Fruit fly (Drosophila melanogaster) whole organism, embryonic: Measurements from ENCODE around the gene CG9691.

ENCODE experiments used
- Adf1 ChIP-seq: fragments of 200-800 bp; sonication (Bioruptor generic); IDR thresholded peaks from 2 replicates; pipeline ENCODE4 v1.3.6; 2022; ENCODE audit warnings: missing biosample characterization, missing genetic modification characterization
- Atf3 ChIP-seq: fragments of 200-800 bp; sonication (Bioruptor generic); optimal IDR thresholded peaks from 3 replicates; lab custom pipeline; 2016; ENCODE audit warnings: missing biosample characterization, missing genetic modification characterization
- Bdp1 ChIP-seq: fragments of 200-800 bp; sonication (Bioruptor generic); optimal IDR thresholded peaks from 3 replicates; lab custom pipeline; 2016; ENCODE audit warnings: missing biosample characterization, missing genetic modification characterization
- C15 ChIP-seq: fragments of 200-800 bp; sonication (Bioruptor generic); IDR thresholded peaks from 3 replicates; pipeline ENCODE4 v1.3.6; 2022; ENCODE audit warnings: missing biosample characterization, missing genetic modification characterization
- CG15269 ChIP-seq: fragments of 200-800 bp; sonication (Bioruptor generic); optimal IDR thresholded peaks from 2 replicates; lab custom pipeline; 2018; ENCODE audit warnings: missing biosample characterization, mild to moderate bottlenecking, missing genetic modification characterization, moderate library complexity
- CG2116 ChIP-seq: fragments of 200-800 bp; sonication (Bioruptor generic); optimal IDR thresholded peaks from 3 replicates; lab custom pipeline; 2018; ENCODE audit warnings: missing biosample characterization, mild to moderate bottlenecking, missing genetic modification characterization
- CG2202 ChIP-seq: fragments of 200-800 bp; sonication (Bioruptor generic); optimal IDR thresholded peaks from 2 replicates; lab custom pipeline; 2018; ENCODE audit warnings: missing biosample characterization, mild to moderate bottlenecking, missing genetic modification characterization
- CG42726 ChIP-seq: fragments of 200-800 bp; sonication (Bioruptor generic); IDR thresholded peaks from 2 replicates; pipeline ENCODE4 v1.3.6; 2022; ENCODE audit warnings: missing biosample characterization, missing genetic modification characterization; ENCODE audit not compliant: partially characterized antibody
- CG4282 ChIP-seq: fragments of 200-800 bp; sonication (Bioruptor generic); optimal IDR thresholded peaks from 2 replicates; lab custom pipeline; 2016; ENCODE audit warnings: missing biosample characterization, missing genetic modification characterization
- CG4328 ChIP-seq: fragments of 200-800 bp; sonication (Bioruptor generic); optimal IDR thresholded peaks from 3 replicates; lab custom pipeline; 2017; ENCODE audit warnings: missing biosample characterization, missing genetic modification reagents, missing genetic modification characterization
- CG4707 ChIP-seq: fragments of 200-800 bp; sonication (Bioruptor generic); optimal IDR thresholded peaks from 2 replicates; lab custom pipeline; 2018; ENCODE audit warnings: missing biosample characterization, mild to moderate bottlenecking, missing genetic modification characterization, moderate library complexity
- CG4730 ChIP-seq: fragments of 200-800 bp; sonication (Bioruptor generic); IDR thresholded peaks from 2 replicates; pipeline ENCODE4 v1.3.6; 2022; ENCODE audit warnings: missing biosample characterization, missing genetic modification characterization
- CG6654 ChIP-seq: fragments of 200-800 bp; sonication (Bioruptor generic); optimal IDR thresholded peaks from 2 replicates; lab custom pipeline; 2017; ENCODE audit warnings: missing biosample characterization, mild to moderate bottlenecking, missing genetic modification characterization
- CG6683 ChIP-seq: fragments of 200-800 bp; sonication (Bioruptor generic); optimal IDR thresholded peaks from 2 replicates; lab custom pipeline; 2017; ENCODE audit warnings: missing biosample characterization, mild to moderate bottlenecking, missing genetic modification characterization, missing genetic modification reagents
- Camta ChIP-seq: fragments of 200-800 bp; sonication (Bioruptor generic); optimal IDR thresholded peaks from 2 replicates; lab custom pipeline; 2016; ENCODE audit warnings: missing biosample characterization, missing genetic modification characterization
- Dad ChIP-seq: fragments of 200-800 bp; sonication (Bioruptor generic); optimal IDR thresholded peaks from 3 replicates; lab custom pipeline; 2016; ENCODE audit warnings: missing biosample characterization, missing genetic modification characterization
- E2f1 ChIP-seq: fragments of 200-800 bp; sonication (Bioruptor generic); IDR thresholded peaks from 2 replicates; pipeline ENCODE4 v1.3.6; 2022; ENCODE audit warnings: missing biosample characterization, missing genetic modification characterization
- Ets97D ChIP-seq: fragments of 200-800 bp; sonication (Bioruptor generic); optimal IDR thresholded peaks from 3 replicates; lab custom pipeline; 2016; ENCODE audit warnings: missing biosample characterization, missing genetic modification characterization
- Fer2 ChIP-seq: fragments of 200-800 bp; sonication (Bioruptor generic); optimal IDR thresholded peaks from 2 replicates; lab custom pipeline; 2018; ENCODE audit warnings: missing biosample characterization, mild to moderate bottlenecking, missing genetic modification characterization, moderate library complexity
- Hmr ChIP-seq: fragments of 200-800 bp; sonication (Bioruptor generic); optimal IDR thresholded peaks from 3 replicates; lab custom pipeline; 2017; ENCODE audit warnings: mild to moderate bottlenecking, missing biosample characterization, missing genetic modification reagents, missing genetic modification characterization
- Hr3 ChIP-seq: fragments of 200-800 bp; sonication (Bioruptor generic); optimal IDR thresholded peaks from 3 replicates; lab custom pipeline; 2016; ENCODE audit warnings: missing biosample characterization, missing genetic modification characterization
- Hr39 ChIP-seq: fragments of >200 bp; optimal IDR thresholded peaks from 2 replicates; lab custom pipeline; 2017
- MBD-R2 ChIP-seq: fragments of 200-800 bp; sonication (Bioruptor generic); IDR thresholded peaks from 2 replicates; pipeline ENCODE4 v1.3.6; 2022; ENCODE audit warnings: missing biosample characterization, missing genetic modification characterization
- Mrtf ChIP-seq: fragments of 200-800 bp; sonication (Bioruptor generic); IDR thresholded peaks from 3 replicates; pipeline ENCODE4 v1.3.6; 2022; ENCODE audit warnings: missing biosample characterization, missing genetic modification characterization
- Opbp ChIP-seq: fragments of 200-800 bp; sonication (Bioruptor generic); IDR thresholded peaks from 3 replicates; pipeline ENCODE4 v1.3.6; 2022; ENCODE audit warnings: missing biosample characterization, missing genetic modification characterization; ENCODE audit not compliant: partially characterized antibody
- Poxn ChIP-seq: fragments of 200-800 bp; sonication (Bioruptor generic); IDR thresholded peaks from 2 replicates; pipeline ENCODE4 v1.3.6; 2022; ENCODE audit warnings: missing biosample characterization, missing genetic modification characterization
- Ravus ChIP-seq: fragments of 200-800 bp; sonication (Bioruptor generic); IDR thresholded peaks from 2 replicates; pipeline ENCODE4 v1.3.6; 2022; ENCODE audit warnings: missing biosample characterization, missing genetic modification characterization
- Stat92E ChIP-seq, 3 experiments: fragments of >200 bp in 2 of 3; fragments of 200-800 bp in 1 of 3; sonication (Bioruptor generic) in 1 of 3; optimal IDR thresholded peaks; 2 replicates each; lab custom pipeline; 2017 to 2019; ENCODE audit warnings: missing biosample characterization in 3 of 3, missing genetic modification characterization in 3 of 3, mild to moderate bottlenecking in 1 of 3, moderate library complexity in 1 of 3
- Xbp1 ChIP-seq: fragments of 200-800 bp; sonication (Bioruptor generic); optimal IDR thresholded peaks from 3 replicates; lab custom pipeline; 2016; ENCODE audit warnings: missing biosample characterization, mild to moderate bottlenecking, missing genetic modification characterization
- abd-A ChIP-seq: fragments of 200-800 bp; sonication (Bioruptor generic); optimal IDR thresholded peaks from 3 replicates; lab custom pipeline; 2019; ENCODE audit warnings: missing biosample characterization, mild to moderate bottlenecking, missing genetic modification characterization, moderate library complexity
- al ChIP-seq: fragments of 200-800 bp; sonication (Bioruptor generic); IDR thresholded peaks from 2 replicates; pipeline ENCODE4 v1.3.6; 2022; ENCODE audit warnings: missing biosample characterization, missing genetic modification characterization
- bab2 ChIP-seq: fragments of 200-800 bp; sonication (Bioruptor generic); optimal IDR thresholded peaks from 2 replicates; lab custom pipeline; 2016; ENCODE audit warnings: missing biosample characterization, missing genetic modification characterization
- dimm ChIP-seq: fragments of 200-800 bp; sonication (Bioruptor generic); IDR thresholded peaks from 2 replicates; pipeline ENCODE4 v1.3.6; 2022; ENCODE audit warnings: missing biosample characterization, missing genetic modification characterization
- h ChIP-seq: fragments of >200 bp; optimal IDR thresholded peaks from 2 replicates; lab custom pipeline; 2017
- maf-S ChIP-seq: fragments of 200-800 bp; sonication (Bioruptor generic); optimal IDR thresholded peaks from 2 replicates; lab custom pipeline; 2016; ENCODE audit warnings: missing biosample characterization, missing genetic modification characterization
- mld ChIP-seq: fragments of 200-800 bp; sonication (Bioruptor generic); IDR thresholded peaks from 3 replicates; pipeline ENCODE4 v1.3.6; 2022; ENCODE audit warnings: missing biosample characterization, missing genetic modification characterization; ENCODE audit not compliant: partially characterized antibody
- nerfin-2 ChIP-seq: fragments of 200-800 bp; sonication (Bioruptor generic); IDR thresholded peaks from 2 replicates; pipeline ENCODE4 v1.3.6; 2022; ENCODE audit warnings: missing biosample characterization, missing genetic modification characterization; ENCODE audit not compliant: partially characterized antibody
- nom ChIP-seq: fragments of 200-800 bp; sonication (Bioruptor generic); optimal IDR thresholded peaks from 2 replicates; lab custom pipeline; 2017; ENCODE audit warnings: missing biosample characterization, missing genetic modification characterization, mild to moderate bottlenecking, moderate library complexity, missing genetic modification reagents
- repo ChIP-seq: fragments of 200-800 bp; sonication (Bioruptor generic); optimal IDR thresholded peaks from 2 replicates; lab custom pipeline; 2016; ENCODE audit warnings: missing biosample characterization, missing genetic modification characterization
- slp2 ChIP-seq: fragments of 200-800 bp; sonication (Bioruptor generic); optimal IDR thresholded peaks from 2 replicates; lab custom pipeline; 2016; ENCODE audit warnings: missing biosample characterization, missing genetic modification characterization
- sna ChIP-seq: fragments of 200-800 bp; sonication (Bioruptor generic); IDR thresholded peaks from 2 replicates; pipeline ENCODE4 v1.3.6; 2022; ENCODE audit warnings: missing biosample characterization, missing genetic modification characterization; ENCODE audit not compliant: partially characterized antibody
- sr ChIP-seq: fragments of 200-800 bp; sonication (Bioruptor generic); IDR thresholded peaks from 3 replicates; pipeline ENCODE4 v1.3.6; 2022; ENCODE audit warnings: missing biosample characterization, missing genetic modification characterization
- sug ChIP-seq: fragments of 200-800 bp; optimal IDR thresholded peaks from 2 replicates; lab custom pipeline; 2019; ENCODE audit warnings: missing biosample characterization, mild to moderate bottlenecking, missing genetic modification characterization, moderate library complexity
- tio ChIP-seq: fragments of 200-800 bp; sonication (Bioruptor generic); optimal IDR thresholded peaks from 2 replicates; lab custom pipeline; 2017; ENCODE audit warnings: missing biosample characterization, missing genetic modification characterization, inconsistent platforms
- toy ChIP-seq: fragments of 200-800 bp; sonication (Bioruptor generic); IDR thresholded peaks from 2 replicates; pipeline ENCODE4 v1.3.6; 2022; ENCODE audit warnings: missing biosample characterization, missing genetic modification characterization
- trh ChIP-seq: fragments of 200-800 bp; sonication (Bioruptor generic); optimal IDR thresholded peaks from 2 replicates; lab custom pipeline; 2016; ENCODE audit warnings: missing biosample characterization, missing genetic modification characterization
- twi ChIP-seq: fragments of 200-800 bp; optimal IDR thresholded peaks from 2 replicates; lab custom pipeline; 2019; ENCODE audit warnings: missing biosample characterization, mild to moderate bottlenecking, missing genetic modification characterization, moderate library complexity
- wek ChIP-seq: fragments of 200-800 bp; sonication (Bioruptor generic); optimal IDR thresholded peaks from 3 replicates; lab custom pipeline; 2018; ENCODE audit warnings: missing biosample characterization, mild to moderate bottlenecking, missing genetic modification characterization, moderate library complexity
- zf30C ChIP-seq: fragments of 200-800 bp; sonication (Bioruptor generic); optimal IDR thresholded peaks from 3 replicates; lab custom pipeline; 2018; ENCODE audit warnings: missing biosample characterization, mild to moderate bottlenecking, missing genetic modification characterization

CG9691 gene

DNA sequence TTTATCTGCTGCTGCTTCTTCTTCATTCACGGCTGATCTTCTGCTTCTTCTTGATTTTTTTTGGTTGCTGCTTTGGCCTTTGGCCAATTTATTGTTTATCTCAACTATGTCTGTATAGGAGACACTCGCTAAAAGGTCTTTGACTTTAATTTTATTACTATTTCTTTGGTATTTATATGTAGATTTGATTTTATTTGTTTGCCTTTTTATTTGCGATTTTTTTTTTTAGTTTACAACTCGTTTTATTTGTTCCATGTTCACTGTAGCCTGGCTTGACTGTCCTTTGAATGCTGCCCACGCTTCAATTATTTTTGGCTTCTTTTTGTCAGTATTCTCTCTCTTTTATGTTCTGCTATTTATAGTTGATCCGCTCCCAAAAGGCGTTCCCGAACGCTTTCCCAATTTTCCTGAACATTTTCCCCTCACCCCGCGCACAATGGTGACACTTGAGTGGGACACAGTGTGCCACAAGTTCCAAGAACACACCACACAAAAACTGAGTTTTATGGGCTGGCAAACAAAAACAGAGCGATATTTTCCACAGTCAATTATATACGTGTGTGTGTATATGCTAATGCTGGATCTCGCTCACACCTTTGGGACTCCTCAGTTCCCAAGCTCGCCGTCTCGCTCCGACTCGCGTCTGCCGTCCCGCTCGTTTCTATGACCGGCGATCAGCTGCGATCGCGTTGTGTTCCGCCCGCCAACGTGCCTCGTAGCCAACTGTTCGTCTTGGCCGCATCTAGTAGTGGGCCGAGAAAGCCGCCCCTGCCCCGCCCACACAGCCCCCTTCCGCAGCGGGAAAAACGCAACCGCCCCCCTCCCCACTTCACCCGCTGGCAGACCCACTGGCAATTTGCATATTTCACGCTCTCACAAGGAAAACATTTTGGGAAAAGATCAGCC, 8.0 kb upstream of the CG9691 start, which contains the start of gene CG15247 (continued):
- TF ChIP-seq CG4282 (GFP tag; lab: Kevin White, UChicago) (no peak), C15 (GFP tag; lab: Robert Waterston, UW) (peak; percentile 54; the same call in 1 of the 3 replicates), trh (GFP tag; lab: Kevin White, UChicago) (peak; percentile 43), nom (GFP tag; lab: Kevin White, UChicago) (no peak), CG42726 (no peak), abd-A (tag; lab: Kevin White, UChicago) (no peak), Hr39 (no peak), al (GFP tag; lab: Robert Waterston, UW) (peak; percentile 84), sug (tag; lab: Kevin White, UChicago) (peak; percentile 40), nerfin-2 (GFP tag; lab: Robert Waterston, UW) (no peak), maf-S (GFP tag; lab: Kevin White, UChicago) (peak; percentile 47), Fer2 (peak; percentile 49), Dad (GFP tag; lab: Kevin White, UChicago) (peak; percentile 51), Adf1 (GFP tag; lab: Robert Waterston, UW) (no peak), h (lab: Kevin White, UChicago) (no peak), mld (GFP tag; lab: Robert Waterston, UW) (no peak), CG15269 (tag; lab: Kevin White, UChicago) (peak; percentile 82), Opbp (no peak), zf30C (GFP tag; lab: Kevin White, UChicago) (no peak), dimm (GFP tag; lab: Robert Waterston, UW) (no peak), Camta (GFP tag; lab: Kevin White, UChicago) (peak; percentile 66), Hr3 (GFP tag; lab: Kevin White, UChicago) (peak; percentile 48), Poxn (GFP tag; lab: Robert Waterston, UW) (no peak), Mrtf (GFP tag; lab: Robert Waterston, UW) (peak; percentile 73), Ravus (GFP tag; lab: Robert Waterston, UW) (peak; percentile 49), Ets97D (GFP tag; lab: Kevin White, UChicago) (peak; percentile 31), tio (GFP tag; lab: Kevin White, UChicago) (peak; percentile 59), toy (GFP tag; lab: Robert Waterston, UW) (0 out of 2 replicates have a peak, but pooled peaks have one; percentile 24), sr (GFP tag; lab: Robert Waterston, UW) (peak; percentile 96), Hmr (GFP tag; lab: Kevin White, UChicago) (peak; percentile 62), slp2 (peak; percentile 54), MBD-R2 (peak; percentile 41; the same call in 1 of the 2 replicates), repo (GFP tag; lab: Kevin White, UChicago) (no peak), wek (no peak), twi (tag; lab: Kevin White, UChicago) (peak; percentile 15), CG4328 (GFP tag; lab: Kevin White, UChicago) (peak; percentile 54), CG6683 (GFP tag; lab: Kevin White, UChicago) (no peak), CG4730 (peak; percentile 75), CG4707 (GFP tag; lab: Kevin White, UChicago) (no peak), E2f1 (GFP tag; lab: Robert Waterston, UW) (peak; percentile 83), Xbp1 (GFP tag; lab: Kevin White, UChicago) (peak; percentile 77), Bdp1 (peak; percentile 8), sna (GFP tag; lab: Robert Waterston, UW) (no peak), bab2 (peak; percentile 73), Atf3 (peak; percentile 11), Stat92E (GFP tag; optimal IDR thresholded peaks at IDR 0.05; lab: Kevin White, UChicago) (no peak), CG2116 (no peak), CG6654 (GFP tag; lab: Kevin White, UChicago) (peak; percentile 9), CG2202 (tag; lab: Kevin White, UChicago) (peak; percentile 25)
